Worm (Caenorhabditis elegans): ENCODE results near the gene C03H5.6.

ce11 chrII:400167-400566, 946 bp upstream of the C03H5.6 start:
- TF ChIP-seq nhr-11 (tag; optimal IDR thresholded peaks at IDR 0.05): no peak
- TF ChIP-seq pha-4 (tag; optimal IDR thresholded peaks at IDR 0.05): no peak
- no peak for TF ChIP-seq pros-1 (tag; optimal IDR thresholded peaks at IDR 0.05)
- TF ChIP-seq npax-4 (tag; optimal IDR thresholded peaks at IDR 0.05): no peak
- TF ChIP-seq sox-4 (tag; optimal IDR thresholded peaks at IDR 0.05): no peak
- TF ChIP-seq ceh-48 (tag; optimal IDR thresholded peaks at IDR 0.05): no peak
- no peak for TF ChIP-seq nhr-232 (tag; optimal IDR thresholded peaks at IDR 0.05)
- TF ChIP-seq hlh-30 (tag; optimal IDR thresholded peaks at IDR 0.05; ENCODE audit: insufficient read depth): no peak
- no peak for TF ChIP-seq T23F11.4 (GFP tag; optimal IDR thresholded peaks at IDR 0.05)

All from whole organism, late embryonic.